Worm (Caenorhabditis elegans): ENCODE data around the gene Y6E2A.1.
"Not testable (repeated sequence)": the region's sequence is repeated elsewhere in the genome, so short reads cannot be mapped to it uniquely, and the experiment has no call there.

- TF ChIP-seq sea-2 (GFP tag; IDR thresholded peaks at IDR 0.05); unc-62 (GFP tag; optimal IDR thresholded peaks at IDR 0.05); B0035.1 (tag; optimal IDR thresholded peaks at IDR 0.05); zfh-2 (GFP tag; conservative IDR thresholded peaks at IDR 0.05); ama-1 (optimal IDR thresholded peaks at IDR 0.05); ama-1 (GFP tag; optimal IDR thresholded peaks at IDR 0.05); egrh-3 (GFP tag; IDR thresholded peaks at IDR 0.05); unc-130 (GFP tag; optimal IDR thresholded peaks at IDR 0.05); pha-4 (tag; optimal IDR thresholded peaks at IDR 0.05); madf-6 (GFP tag; IDR thresholded peaks at IDR 0.05); bed-2 (GFP tag; IDR thresholded peaks at IDR 0.05); T26A5.8 (tag; optimal IDR thresholded peaks at IDR 0.05); mes-4 (tag; optimal IDR thresholded peaks at IDR 0.05); hsf-1 (GFP tag; IDR thresholded peaks at IDR 0.05); B0261.1 (tag; optimal IDR thresholded peaks at IDR 0.05): not testable (repeated sequence)
Observed at ce11 chrV:15670139-15670538, 40.2 kb downstream of the Y6E2A.1 start, which contains the start of gene K06B4.15.

Data from whole organism, young adult.